Fruit fly (Drosophila melanogaster) ovary, adult (tissue): Measurements from ENCODE around the gene Dbp73D.

Experiments used
- CG17801 ChIP-seq: fragments of 200-800 bp; optimal IDR thresholded peaks from 2 replicates; lab custom pipeline; 2019; ENCODE audit warnings: missing biosample characterization, mild to moderate bottlenecking, missing genetic modification characterization, moderate library complexity; ENCODE audit not compliant: partially characterized antibody

Gene Dbp73D

DNA sequence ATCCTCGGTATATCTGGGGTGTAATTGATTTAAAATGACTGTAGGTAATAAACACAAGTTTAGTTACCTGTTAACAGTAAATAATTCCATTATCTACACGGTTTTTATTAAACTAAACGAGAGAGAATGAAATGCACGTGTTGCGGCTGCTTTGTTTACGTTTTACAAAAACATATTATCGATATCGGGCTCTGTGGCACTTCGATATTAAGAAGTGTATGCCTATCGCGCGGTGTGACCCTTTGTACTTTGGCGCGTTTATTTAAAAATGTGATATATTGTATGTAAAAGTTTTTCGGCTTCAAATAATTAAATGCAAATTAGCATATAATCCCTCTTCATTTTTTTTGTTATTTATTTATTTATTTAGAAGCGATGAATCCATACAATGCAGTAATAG, at the start of gene Dbp73D:
Gene Dbp73D (minus strand): TSS at position 174 of the 400 bp plus-strand sequence.
- no peak for TF ChIP-seq CG17801 (GFP tag; lab: Kevin White, UChicago)

DNA sequence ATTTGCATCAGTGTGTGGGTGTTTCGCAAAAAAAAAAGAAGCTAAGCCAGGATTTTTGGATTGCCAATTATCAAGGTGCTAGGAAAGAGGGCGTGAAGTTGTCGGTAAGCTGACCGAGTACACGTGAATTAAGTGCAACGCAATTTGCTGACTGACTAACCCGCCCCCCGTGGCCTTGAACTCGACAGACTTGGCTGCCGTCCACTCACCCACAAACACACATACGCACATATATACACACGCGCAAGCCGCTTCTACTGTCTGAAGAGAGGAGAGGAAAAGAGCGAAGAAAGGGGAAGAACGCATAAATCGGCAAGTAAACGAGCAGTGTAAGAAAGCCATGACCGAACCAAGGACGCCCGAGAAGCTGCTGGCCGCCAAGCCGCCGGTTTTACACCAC, 49.7 kb upstream of the Dbp73D start:
- no peak for TF ChIP-seq CG17801 (GFP tag; lab: Kevin White, UChicago)

DNA sequence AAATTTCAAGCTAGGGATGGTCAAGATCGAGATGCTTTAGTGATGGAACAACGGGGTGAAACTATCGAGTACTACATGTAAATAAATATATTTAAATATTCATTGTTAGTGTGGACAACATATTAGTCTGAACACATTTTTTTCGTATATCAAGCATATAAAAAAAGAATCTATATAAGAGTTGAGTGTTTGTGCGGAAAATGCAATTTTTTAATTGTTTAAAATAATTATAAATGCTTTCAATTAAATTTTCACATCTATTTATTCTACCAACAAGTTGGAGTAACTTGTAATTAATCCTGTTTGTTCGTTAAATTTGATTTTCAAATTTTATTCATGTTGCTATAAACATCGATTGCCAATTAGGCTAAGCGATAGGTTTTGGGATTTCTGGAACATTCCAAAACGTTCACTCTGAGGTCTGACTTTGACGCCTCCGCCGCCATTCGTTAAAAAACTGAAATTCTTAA, 49.1 kb upstream of the Dbp73D start, which contains the start of the genes mus302 and CG9705:
Gene mus302 (minus strand): TSS at position 33 of the 470 bp plus-strand sequence.
Gene CG9705 (plus strand): TSS at position 397 of the 470 bp plus-strand sequence.
- TF ChIP-seq CG17801 (GFP tag; lab: Kevin White, UChicago): no peak

DNA sequence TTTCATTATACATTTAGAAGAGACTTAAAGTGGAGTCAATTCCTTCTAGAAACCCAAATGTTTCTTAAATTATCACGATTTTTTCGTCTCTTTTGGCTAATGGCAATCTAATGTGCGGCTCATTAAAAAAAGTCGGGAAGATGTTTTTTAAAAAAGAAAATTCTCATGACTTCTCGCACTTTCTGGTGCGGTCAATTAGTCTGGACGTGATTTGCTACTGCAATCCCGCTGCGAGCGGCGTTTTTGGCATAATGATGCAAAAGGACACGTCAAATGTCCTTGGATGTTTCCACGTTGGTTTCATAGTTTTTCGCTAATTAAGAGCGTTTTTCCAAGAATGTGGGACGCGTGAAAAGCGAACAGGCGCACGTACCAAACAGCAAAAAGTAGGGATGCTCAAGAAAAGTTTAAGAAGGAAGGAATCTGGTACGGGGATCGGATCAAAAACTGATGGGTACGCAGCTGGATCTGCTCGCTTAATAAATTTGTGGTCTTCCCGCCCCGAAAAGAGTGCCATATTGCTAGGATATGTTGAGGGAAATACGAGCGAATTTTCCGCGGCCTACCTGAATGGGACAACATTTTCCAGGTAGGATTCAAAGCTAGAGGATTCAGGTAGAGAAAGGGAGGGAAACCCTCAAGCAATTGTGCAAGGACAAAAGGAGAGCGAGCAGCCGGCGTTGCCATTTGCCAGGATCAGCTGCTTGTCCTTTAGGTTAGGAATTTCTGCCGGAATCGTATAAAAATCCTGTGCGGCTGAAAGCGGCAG, 42.3 kb upstream of the Dbp73D start:
- TF ChIP-seq CG17801 (GFP tag; lab: Kevin White, UChicago): no peak

DNA sequence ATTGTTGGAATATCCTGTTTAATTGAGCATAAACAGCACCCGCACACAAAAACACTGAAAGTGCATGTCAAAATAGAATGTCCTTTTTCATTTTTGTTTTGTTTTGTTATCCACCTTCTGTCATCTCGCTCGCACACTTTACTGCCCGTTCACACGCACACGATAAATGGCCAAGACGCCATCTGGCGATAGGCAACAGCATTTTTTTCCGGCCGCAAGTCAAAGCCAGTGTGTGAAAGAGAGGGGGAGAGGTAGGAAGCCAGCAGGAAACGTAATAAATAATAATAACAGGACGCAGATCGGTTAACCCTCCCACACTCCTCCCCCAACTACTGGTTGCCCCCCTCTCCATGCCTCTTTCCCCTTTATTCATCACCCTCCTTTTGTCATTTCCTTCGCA, 39.2 kb upstream of the Dbp73D start:
- no peak for TF ChIP-seq CG17801 (GFP tag; lab: Kevin White, UChicago)

DNA sequence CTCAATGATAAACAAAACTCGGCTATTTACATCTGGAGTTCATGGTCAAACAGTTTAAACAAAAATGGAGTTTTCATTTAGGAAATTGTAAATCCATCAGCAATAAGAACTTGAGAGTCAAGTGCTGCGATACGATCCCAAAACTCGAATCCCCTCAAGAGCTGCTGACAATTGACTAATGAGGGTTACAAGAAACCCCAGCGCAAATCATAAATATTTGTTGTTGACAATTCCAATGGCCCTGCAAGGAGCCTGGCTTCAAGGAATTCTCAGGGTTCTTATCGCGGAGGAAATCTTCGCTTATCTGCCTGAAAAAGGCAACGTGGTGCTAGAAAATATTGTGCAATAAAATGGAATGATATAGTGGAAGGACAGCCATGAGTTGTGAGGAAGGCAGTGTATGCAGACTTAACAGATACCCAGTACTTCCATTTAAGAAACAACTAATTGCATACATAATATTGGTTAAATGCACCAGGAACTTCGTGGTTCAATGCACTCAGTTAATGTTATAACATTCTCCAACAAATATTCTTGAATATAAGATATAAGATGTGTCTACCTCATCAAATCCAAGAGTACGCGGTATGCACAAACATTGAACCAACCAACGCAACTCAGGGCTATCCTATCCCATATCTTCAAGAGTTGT, 37.5 kb upstream of the Dbp73D start:
- TF ChIP-seq CG17801 (GFP tag; lab: Kevin White, UChicago): no peak

DNA sequence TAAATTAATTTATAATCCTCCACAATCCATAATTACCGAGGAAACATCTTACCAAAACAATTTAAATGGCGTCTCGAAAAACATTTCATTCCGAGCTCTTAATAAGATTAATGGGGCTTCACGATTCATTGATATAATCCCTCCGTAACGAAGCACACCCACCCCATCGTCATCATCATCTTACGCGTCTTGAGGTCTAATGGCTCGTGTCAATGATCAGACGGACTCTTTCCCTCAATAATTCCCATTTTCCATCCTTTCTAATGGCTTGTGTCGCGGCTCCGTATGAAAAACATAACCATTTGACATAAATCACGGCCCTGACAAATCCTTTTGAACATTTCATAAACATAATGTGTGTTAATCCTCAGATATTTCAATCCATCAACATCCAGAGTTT, 36.3 kb upstream of the Dbp73D start:
- TF ChIP-seq CG17801 (GFP tag; lab: Kevin White, UChicago): no peak

DNA sequence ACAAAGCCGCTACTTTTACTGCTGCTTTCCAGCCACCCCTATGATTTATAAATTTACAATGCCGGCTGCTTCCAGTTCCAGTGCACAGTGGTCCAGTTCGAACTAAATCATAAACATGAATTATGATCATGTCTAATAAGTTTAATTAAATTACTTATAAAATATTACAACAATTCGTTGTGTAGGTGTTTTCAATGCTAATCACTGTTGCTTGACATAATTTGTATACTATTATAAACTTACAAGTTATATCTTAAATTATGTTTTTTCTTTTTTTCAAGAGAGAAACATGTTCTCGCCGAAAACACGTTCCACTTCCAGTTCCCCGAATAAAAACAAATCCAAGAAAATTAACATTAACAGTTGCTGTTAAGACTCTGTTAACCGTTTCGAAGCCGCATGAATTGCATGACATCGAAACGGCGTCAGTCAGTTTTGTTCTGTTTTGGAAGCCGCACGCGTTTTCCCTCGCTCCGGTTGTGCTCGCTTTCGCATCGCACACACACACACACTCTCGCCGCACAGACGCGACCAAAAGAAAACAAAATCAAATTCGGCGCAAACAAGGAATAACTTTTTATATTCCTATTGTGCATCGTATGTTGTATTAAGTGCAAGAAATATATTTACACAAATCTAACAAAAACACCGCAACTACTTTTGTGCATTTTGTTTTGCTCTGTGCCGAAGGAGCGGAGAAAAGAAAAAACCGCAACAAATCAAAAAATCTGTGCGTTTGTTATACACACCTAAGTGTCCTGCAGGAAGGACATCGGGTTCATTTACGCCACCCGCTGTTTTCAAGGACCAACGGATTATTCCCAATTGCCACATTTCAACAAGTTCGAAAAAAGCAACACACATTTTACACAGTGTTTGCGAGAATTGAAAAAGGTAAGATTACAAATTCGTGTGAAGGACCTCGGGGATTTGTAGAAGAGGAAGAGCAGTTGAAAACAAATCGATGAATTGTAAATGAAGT, 35.3 kb upstream of the Dbp73D start, which contains the start of gene Nrt:
Gene Nrt (plus strand): TSS at position 426 of the 982 bp plus-strand sequence.
- TF ChIP-seq CG17801 (GFP tag; lab: Kevin White, UChicago): peak; percentile 77

DNA sequence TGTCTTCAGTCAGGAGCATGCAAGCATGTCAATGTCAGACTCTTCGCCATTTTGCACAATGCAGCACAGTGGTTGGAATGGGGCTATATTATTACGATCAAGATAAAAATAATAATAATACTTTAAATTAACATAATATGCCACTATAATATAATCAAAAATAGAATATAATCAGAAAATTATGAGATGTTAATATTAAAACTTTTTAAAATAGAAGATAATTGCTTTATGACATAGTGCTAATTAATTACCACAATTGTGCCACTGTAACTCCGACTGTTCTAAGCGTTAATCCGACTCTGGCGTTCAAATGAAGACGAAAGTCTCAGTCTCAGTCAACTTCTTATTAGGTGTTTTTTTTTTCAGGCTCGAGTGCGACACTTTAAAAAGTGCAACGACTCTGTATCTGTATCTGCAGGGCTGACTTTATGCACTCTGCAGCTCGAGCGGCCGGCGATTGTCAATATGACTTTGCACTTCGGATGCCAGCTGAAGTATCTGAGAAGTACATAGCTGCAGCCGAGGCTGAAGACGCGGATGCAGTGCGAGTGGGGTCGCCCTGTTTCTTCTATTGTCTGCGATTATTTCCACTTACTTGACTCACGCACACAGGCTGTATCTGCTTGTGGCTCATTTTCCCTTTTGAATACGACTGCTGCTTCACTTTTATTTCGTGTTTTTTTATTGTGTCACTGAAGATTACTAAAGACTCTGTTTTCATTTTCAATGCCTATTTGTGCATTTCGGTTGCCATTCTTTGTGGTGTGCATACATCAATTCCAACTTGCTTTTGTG, 31.8 kb upstream of the Dbp73D start:
- no peak for TF ChIP-seq CG17801 (GFP tag; lab: Kevin White, UChicago)

DNA sequence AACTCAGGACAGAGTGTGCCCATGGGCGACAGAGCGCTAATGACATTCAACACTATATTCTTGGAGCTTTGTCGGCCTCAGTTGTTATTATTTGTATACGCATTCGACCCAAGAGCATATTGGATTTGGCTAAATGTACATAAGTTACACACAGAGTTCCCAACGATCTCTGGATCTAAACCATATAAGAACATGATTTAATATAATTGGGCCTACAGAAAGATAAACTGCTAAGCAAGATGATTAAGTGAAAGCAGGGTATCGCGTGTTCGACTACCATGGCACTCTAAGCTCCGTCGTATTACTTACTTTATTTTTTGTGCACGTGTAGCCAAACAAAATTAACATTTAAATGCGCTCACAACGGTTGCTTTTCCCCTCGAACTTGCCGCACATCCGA, 29.7 kb upstream of the Dbp73D start:
- no peak for TF ChIP-seq CG17801 (GFP tag; lab: Kevin White, UChicago)

DNA sequence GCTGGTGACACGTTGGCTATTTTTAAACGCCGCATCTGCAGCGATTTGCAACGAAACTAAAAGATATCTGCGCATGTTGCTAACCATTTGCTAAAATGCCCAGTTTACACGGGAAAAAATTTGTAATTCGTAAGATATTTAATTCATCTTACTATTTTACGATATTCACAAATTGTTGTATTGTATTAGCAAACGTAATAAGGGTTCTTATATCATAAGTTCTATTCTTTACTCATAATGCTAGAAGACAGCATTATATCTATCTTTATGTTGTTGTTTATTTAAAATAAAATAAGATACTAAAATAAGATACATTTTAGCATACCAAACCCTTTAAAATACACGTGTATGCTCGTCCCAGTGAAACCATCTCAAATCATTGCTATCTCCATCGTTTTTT, 28.9 kb upstream of the Dbp73D start:
- TF ChIP-seq CG17801 (GFP tag; lab: Kevin White, UChicago): no peak

DNA sequence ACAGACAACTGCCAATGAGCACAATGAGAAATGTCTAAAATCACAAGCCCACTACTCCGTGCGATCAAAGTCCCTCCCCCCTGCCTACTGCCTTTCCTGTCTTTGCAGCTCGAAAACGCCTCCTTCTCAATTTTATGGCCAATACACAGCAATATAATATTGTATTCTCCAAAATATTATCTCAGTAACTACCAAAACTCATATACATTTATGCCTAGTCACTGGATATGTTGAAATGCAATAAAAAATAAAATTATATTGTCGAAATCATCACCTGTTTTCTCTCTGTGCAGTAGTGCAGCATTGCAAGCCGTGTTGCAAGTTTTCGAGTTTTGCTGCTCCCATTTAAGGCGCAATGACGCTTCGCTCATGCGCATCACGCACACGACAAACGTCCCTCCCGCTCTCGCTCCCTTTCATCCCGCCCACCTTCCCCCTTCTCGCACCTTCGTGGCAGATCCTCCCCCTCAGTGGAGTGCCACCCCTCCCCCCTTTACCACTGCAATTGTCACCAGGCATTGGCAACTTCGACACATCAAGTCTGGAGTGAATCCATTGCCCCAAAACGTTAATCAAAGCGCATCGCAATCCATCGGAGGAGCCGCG, 28.0 kb upstream of the Dbp73D start:
- no peak for TF ChIP-seq CG17801 (GFP tag; lab: Kevin White, UChicago)

DNA sequence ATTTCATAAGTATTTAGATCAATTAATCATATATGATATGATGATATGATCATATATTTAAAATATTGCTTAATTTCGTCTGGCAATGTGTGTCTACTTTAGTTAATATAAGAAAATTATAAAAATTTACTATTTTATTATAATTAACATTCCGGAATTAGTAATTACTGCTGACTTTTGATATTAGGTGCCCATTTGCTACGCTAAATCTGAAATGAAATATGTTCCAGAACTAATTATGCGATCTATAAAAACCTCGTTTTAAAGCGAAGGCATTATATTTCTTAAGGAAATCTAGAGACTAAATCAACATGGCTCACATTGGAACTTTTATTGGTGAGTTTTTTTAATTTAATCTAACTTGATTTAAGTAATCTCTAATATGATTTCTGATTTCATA, 24.6 kb upstream of the Dbp73D start, which contains the start of gene CG42852:
Gene CG42852 (plus strand): TSS at position 301 of the 400 bp plus-strand sequence.
- no peak for TF ChIP-seq CG17801 (GFP tag; lab: Kevin White, UChicago)
